Fruit fly (Drosophila melanogaster): Measurements from ENCODE around the gene CG31131.
A peak's percentile ranks its signal among the peaks of the same experiment; 100 is the strongest.

CG31131 gene

dm6 chr3R:27948421-27948906 is 14.6 kb downstream of the CG31131 start, which contains the start of gene Gp93:
TSS of gene Gp93 (plus strand) at chr3R:27948711.
- TF ChIP-seq EcR (GFP tag; optimal IDR thresholded peaks at IDR 0.05) (no peak), pan (optimal IDR thresholded peaks at IDR 0.05) (no peak), usp (GFP tag; optimal IDR thresholded peaks at IDR 0.05) (no peak), Dll (optimal IDR thresholded peaks at IDR 0.05) (no peak), psq (optimal IDR thresholded peaks at IDR 0.05) (no peak), CG8478 (optimal IDR thresholded peaks at IDR 0.05) (no peak)

- TF ChIP-seq Dll (optimal IDR thresholded peaks at IDR 0.05): no peak
- TF ChIP-seq psq (optimal IDR thresholded peaks at IDR 0.05): no peak
- no peak for TF ChIP-seq pan (optimal IDR thresholded peaks at IDR 0.05)
Measured at dm6 chr3R:27947682-27948245, 15.3 kb downstream of the CG31131 start, which contains the start of gene mfrn. TSS of gene mfrn (minus strand) at chr3R:27948021.

- TF ChIP-seq EcR (GFP tag; optimal IDR thresholded peaks at IDR 0.05): no peak
- peak; percentile 4 for TF ChIP-seq pan (optimal IDR thresholded peaks at IDR 0.05)
Measured at dm6 chr3R:27946555-27947204, 16.3 kb downstream of the CG31131 start.

dm6 chr3R:27945398-27945797 is 17.6 kb downstream of the CG31131 start:
- TF ChIP-seq pan (optimal IDR thresholded peaks at IDR 0.05): no peak
- TF ChIP-seq psq (optimal IDR thresholded peaks at IDR 0.05): no peak
- no peak for TF ChIP-seq CG8478 (optimal IDR thresholded peaks at IDR 0.05)

dm6 chr3R:27937752-27938694 is 25.0 kb downstream of the CG31131 start, which contains the start of the genes NSD and BOD1:
TSS of gene NSD (minus strand) at chr3R:27937853.
TSS of gene BOD1 (plus strand) at chr3R:27938245.
- TF ChIP-seq psq (optimal IDR thresholded peaks at IDR 0.05): no peak

DNA sequence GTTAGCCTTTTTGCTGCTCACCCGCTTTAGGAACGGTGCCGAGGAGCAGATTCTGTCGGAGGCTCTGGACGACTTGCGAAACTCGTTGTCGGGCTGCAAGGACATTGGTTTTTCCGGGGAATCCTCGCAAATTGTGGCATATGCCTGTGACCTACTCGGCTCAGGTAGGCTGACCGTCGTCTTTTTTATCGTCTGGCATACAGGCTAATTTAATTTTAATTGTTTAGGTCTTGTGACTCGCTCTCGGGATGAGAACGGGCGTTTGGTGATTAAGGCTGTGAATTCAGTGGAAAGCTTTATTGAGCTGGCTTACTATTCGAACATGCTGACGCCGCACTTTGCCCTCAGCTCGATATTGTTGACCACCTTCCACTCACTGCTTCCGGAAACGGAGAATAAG is 31.6 kb downstream of the CG31131 start:
- TF ChIP-seq pan (optimal IDR thresholded peaks at IDR 0.05) (no peak), Dll (optimal IDR thresholded peaks at IDR 0.05) (no peak), psq (optimal IDR thresholded peaks at IDR 0.05) (no peak), CG8478 (optimal IDR thresholded peaks at IDR 0.05) (no peak), usp (GFP tag; optimal IDR thresholded peaks at IDR 0.05) (no peak), EcR (GFP tag; optimal IDR thresholded peaks at IDR 0.05) (no peak)

DNA sequence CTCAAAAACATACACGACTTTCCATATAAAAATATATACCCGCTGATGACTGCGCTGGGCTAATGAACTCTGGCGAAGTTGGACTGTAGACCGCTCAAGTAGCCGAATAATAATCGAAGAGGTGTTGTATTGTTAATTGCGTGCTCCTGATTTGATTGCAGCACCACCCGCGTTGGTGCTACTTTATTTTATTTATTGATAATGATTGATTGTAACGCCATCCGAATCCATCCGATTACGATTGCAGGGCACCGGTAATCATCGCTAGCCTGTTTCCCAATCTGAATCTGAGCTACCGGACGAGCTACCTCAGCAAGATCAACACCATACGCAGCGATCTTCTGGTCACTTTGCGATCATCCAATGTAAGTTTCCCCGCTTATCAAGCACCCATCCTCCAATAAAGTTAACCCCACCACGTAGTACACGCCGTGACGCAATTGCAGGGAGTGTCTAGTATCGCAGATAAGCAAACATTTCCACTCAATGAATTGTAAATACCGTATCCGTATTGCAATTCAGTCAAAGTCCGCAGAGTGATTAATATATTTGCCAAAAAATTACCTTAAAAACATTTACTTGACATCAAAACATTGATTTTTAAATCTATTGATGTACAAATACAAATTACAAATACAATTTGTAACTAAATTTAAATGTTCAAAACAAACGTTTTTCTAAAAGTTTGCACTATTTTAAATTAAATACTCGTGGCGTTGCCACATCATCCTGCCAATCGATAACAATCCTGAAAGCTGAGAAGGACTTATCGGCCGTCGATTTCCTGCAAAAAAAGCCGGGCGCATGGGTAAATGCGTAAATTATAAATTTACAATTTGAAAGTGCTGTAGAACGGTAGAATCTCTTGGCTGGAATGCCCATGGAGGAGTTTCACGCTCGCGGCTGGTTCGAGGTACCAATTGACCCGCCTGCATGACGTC is 33.8 kb downstream of the CG31131 start:
- TF ChIP-seq EcR (GFP tag; optimal IDR thresholded peaks at IDR 0.05) (no peak), psq (optimal IDR thresholded peaks at IDR 0.05) (no peak), usp (GFP tag; optimal IDR thresholded peaks at IDR 0.05) (no peak), CG8478 (optimal IDR thresholded peaks at IDR 0.05) (no peak), Dll (optimal IDR thresholded peaks at IDR 0.05) (no peak), pan (optimal IDR thresholded peaks at IDR 0.05) (no peak)

DNA sequence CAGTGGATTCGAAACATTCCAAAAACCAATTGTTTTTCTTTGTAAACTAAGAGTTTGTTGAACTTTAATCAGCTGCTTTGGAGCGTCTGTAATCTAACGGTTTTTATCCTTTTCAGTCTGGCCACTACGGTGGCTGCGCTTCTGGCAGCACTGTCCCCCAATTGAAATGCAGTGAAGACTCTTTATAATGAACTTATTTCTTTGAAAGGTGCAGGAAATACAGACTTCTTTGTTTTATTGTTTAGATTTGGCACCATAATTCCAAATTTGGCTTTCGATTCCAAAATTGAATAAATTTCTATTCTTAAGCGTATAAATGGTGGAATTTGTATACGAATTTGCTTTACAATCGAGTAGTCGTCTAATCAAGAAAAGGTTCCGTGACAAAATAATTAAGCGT is 34.9 kb downstream of the CG31131 start, which contains the start of gene nenya:
TSS of gene nenya (minus strand) at position 35 of the 400 bp plus-strand sequence.
- no peak for TF ChIP-seq EcR (GFP tag; optimal IDR thresholded peaks at IDR 0.05)
- no peak for TF ChIP-seq usp (GFP tag; optimal IDR thresholded peaks at IDR 0.05)
- no peak for TF ChIP-seq psq (optimal IDR thresholded peaks at IDR 0.05)
- no peak for TF ChIP-seq pan (optimal IDR thresholded peaks at IDR 0.05)
- TF ChIP-seq Dll (optimal IDR thresholded peaks at IDR 0.05): no peak
- TF ChIP-seq CG8478 (optimal IDR thresholded peaks at IDR 0.05): no peak

DNA sequence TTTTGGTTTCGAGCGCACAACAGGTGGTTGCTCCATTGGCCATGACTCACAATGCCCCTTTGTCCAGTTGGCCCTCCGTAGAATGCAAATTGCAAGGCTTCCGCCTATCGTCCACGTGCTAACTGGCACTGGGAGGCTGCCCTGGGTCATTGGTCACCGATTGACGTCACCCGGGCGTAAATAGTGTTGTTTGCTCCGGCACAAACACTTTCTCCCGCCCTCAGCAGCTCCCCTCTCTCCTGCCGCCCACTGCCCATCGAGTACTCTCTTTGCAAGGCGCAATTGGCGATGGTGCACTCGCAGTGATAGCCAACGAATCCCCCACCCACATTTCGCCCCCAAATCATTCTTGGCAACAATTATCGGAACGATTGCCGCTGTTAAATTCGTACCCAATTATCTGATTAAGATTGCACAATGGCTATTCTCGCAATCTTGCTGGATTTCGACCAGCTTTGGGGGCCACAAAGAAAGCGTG is 36.2 kb downstream of the CG31131 start:
- no peak for TF ChIP-seq EcR (GFP tag; optimal IDR thresholded peaks at IDR 0.05)
- no peak for TF ChIP-seq usp (GFP tag; optimal IDR thresholded peaks at IDR 0.05)
- no peak for TF ChIP-seq CG8478 (optimal IDR thresholded peaks at IDR 0.05)
- no peak for TF ChIP-seq pan (optimal IDR thresholded peaks at IDR 0.05)
- TF ChIP-seq Dll (optimal IDR thresholded peaks at IDR 0.05): no peak

DNA sequence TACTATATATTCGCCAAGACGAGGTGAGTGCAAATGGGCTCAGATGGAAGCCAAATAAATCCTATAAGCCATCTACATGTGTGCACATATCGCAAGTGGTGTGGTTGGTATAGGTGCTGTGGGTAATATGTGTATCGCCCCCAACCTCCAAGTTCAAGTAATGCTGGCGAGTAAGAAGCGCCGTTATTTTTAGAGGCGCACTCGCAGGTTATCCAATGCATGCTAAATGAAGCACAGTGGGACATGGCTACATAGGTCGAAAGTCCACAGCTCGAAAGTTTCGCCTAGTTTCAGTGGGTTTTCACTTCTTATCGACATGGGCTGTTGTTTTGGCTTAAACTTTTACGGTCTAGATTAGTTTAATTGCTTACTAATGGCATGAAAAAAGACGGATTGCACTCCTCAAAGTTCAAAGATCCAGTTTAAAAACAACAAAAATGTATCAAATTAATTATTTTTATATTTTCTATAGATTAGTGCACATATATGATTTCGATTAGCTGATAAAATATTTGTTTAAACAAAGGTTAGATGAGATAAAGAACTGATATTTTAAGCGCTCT is 37.0 kb downstream of the CG31131 start:
- TF ChIP-seq psq (optimal IDR thresholded peaks at IDR 0.05) (no peak), EcR (GFP tag; optimal IDR thresholded peaks at IDR 0.05) (no peak), usp (GFP tag; optimal IDR thresholded peaks at IDR 0.05) (no peak), pan (optimal IDR thresholded peaks at IDR 0.05) (no peak), Dll (optimal IDR thresholded peaks at IDR 0.05) (no peak), CG8478 (optimal IDR thresholded peaks at IDR 0.05) (no peak)
